Worm (Caenorhabditis elegans) whole organism, early embryonic: ENCODE data around the gene ins-37.

Source experiments
- B0310.2 ChIP-seq: sonication (generic microtip); optimal IDR thresholded peaks from 2 replicates; lab custom pipeline; 2016; ENCODE audit warnings: mild to moderate bottlenecking, missing genetic modification characterization, missing compliant biosample characterization
- F13C5.2 ChIP-seq: sonication (generic microtip); optimal IDR thresholded peaks from 2 replicates; lab custom pipeline; 2017; ENCODE audit warnings: mild to moderate bottlenecking, missing genetic modification characterization, inconsistent platforms, missing compliant biosample characterization
- aly-1 ChIP-seq: sonication (generic microtip); optimal IDR thresholded peaks from 2 replicates; lab custom pipeline; 2016; ENCODE audit warnings: missing genetic modification characterization, missing compliant biosample characterization
- ama-1 ChIP-seq: fragments of 150-350 bp; optimal IDR thresholded peaks from 2 replicates; lab custom pipeline; 2014
- ceh-13 ChIP-seq: fragments of 200-800 bp; sonication (Bioruptor generic); optimal IDR thresholded peaks from 2 replicates; lab custom pipeline; 2018; ENCODE audit warnings: mild to moderate bottlenecking, missing genetic modification characterization, missing compliant biosample characterization
- ceh-36 ChIP-seq: sonication (generic microtip); optimal IDR thresholded peaks from 2 replicates; lab custom pipeline; 2016; ENCODE audit warnings: missing genetic modification characterization, inconsistent platforms, missing compliant biosample characterization
- ets-7 ChIP-seq: sonication (generic microtip); optimal IDR thresholded peaks from 2 replicates; lab custom pipeline; 2016; ENCODE audit warnings: missing genotype, missing genetic modification characterization, missing compliant biosample characterization
- flt-1 ChIP-seq: fragments of 200-800 bp; sonication (Bioruptor generic); IDR thresholded peaks from 2 replicates; pipeline ENCODE4 v1.3.6; 2022; ENCODE audit warnings: missing genetic modification characterization, missing compliant biosample characterization
- hmbx-1 ChIP-seq: sonication (generic microtip); optimal IDR thresholded peaks from 2 replicates; lab custom pipeline; 2016; ENCODE audit warnings: mild to moderate bottlenecking, missing genetic modification characterization, missing compliant biosample characterization
- hmg-4 ChIP-seq: fragments of 200-800 bp; sonication (Bioruptor generic); optimal IDR thresholded peaks from 2 replicates; lab custom pipeline; 2018; ENCODE audit warnings: mild to moderate bottlenecking, missing genetic modification characterization, missing compliant biosample characterization
- hnd-1 ChIP-seq: sonication (generic microtip); optimal IDR thresholded peaks from 2 replicates; lab custom pipeline; 2016; ENCODE audit warnings: missing genetic modification characterization, missing compliant biosample characterization
- pes-1 ChIP-seq: fragments of 200-800 bp; sonication (Bioruptor generic); IDR thresholded peaks from 2 replicates; pipeline ENCODE4 v1.3.6; 2022; ENCODE audit warnings: missing genetic modification reagents, missing genetic modification characterization, missing compliant biosample characterization
- scrt-1 ChIP-seq: fragments of 200-800 bp; sonication (Bioruptor generic); IDR thresholded peaks from 2 replicates; pipeline ENCODE4 v1.3.6; 2022; ENCODE audit warnings: missing genetic modification characterization, missing compliant biosample characterization
- sea-1 ChIP-seq: fragments of 200-800 bp; sonication (Bioruptor generic); conservative IDR thresholded peaks from 2 replicates; pipeline ENCODE4 v1.3.6; 2022; ENCODE audit warnings: missing genetic modification characterization, missing compliant biosample characterization
- tbx-11 ChIP-seq: fragments of 200-800 bp; sonication (Bioruptor generic); IDR thresholded peaks from 2 replicates; pipeline ENCODE4 v1.3.6; 2022; ENCODE audit warnings: missing genetic modification characterization, missing compliant biosample characterization
- tbx-37 ChIP-seq: fragments of 200-800 bp; sonication (Bioruptor generic); conservative IDR thresholded peaks from 2 replicates; pipeline ENCODE4 v1.3.6; 2022; ENCODE audit warnings: missing genetic modification reagents, missing genetic modification characterization, missing compliant biosample characterization
- tra-4 ChIP-seq: sonication (generic microtip); optimal IDR thresholded peaks from 2 replicates; lab custom pipeline; 2017; ENCODE audit warnings: missing genetic modification characterization, missing compliant biosample characterization

ins-37 gene

ce11 chrII:13860900-13861299, 25.0 kb upstream of the ins-37 start:
- no peak for TF ChIP-seq hmbx-1 (tag; lab: Kevin White, UChicago)
- no peak for TF ChIP-seq aly-1 (tag; lab: Kevin White, UChicago)
- no peak for TF ChIP-seq tbx-11 (GFP tag; lab: Robert Waterston, UW)
- TF ChIP-seq flt-1 (GFP tag; lab: Robert Waterston, UW): no peak
- no peak for TF ChIP-seq ets-7 (tag; lab: Kevin White, UChicago)
- no peak for TF ChIP-seq ceh-36 (tag; lab: Kevin White, UChicago)

- TF ChIP-seq scrt-1 (GFP tag; lab: Robert Waterston, UW) (no peak), ceh-13 (GFP tag; lab: Kevin White, UChicago) (no peak), sea-1 (GFP tag; lab: Robert Waterston, UW) (0 out of 2 replicates have a peak, but pooled peaks have one; percentile 7)
Measured at ce11 chrII:13859847-13860246, 23.9 kb upstream of the ins-37 start.

- TF ChIP-seq flt-1 (GFP tag; lab: Robert Waterston, UW) (no peak), hmg-4 (no peak), ets-7 (tag; lab: Kevin White, UChicago) (no peak), hnd-1 (no peak), tbx-11 (GFP tag; lab: Robert Waterston, UW) (no peak), hmbx-1 (tag; lab: Kevin White, UChicago) (no peak), aly-1 (tag; lab: Kevin White, UChicago) (no peak), sea-1 (GFP tag; lab: Robert Waterston, UW) (no peak)
Measured at ce11 chrII:13858352-13858751, 22.4 kb upstream of the ins-37 start.

- TF ChIP-seq hmbx-1 (tag; lab: Kevin White, UChicago) (no peak), flt-1 (GFP tag; lab: Robert Waterston, UW) (no peak), ets-7 (tag; lab: Kevin White, UChicago) (no peak), F13C5.2 (tag; lab: Kevin White, UChicago) (no peak), ceh-36 (tag; lab: Kevin White, UChicago) (no peak), aly-1 (tag; lab: Kevin White, UChicago) (no peak), hmg-4 (no peak), tra-4 (no peak), B0310.2 (tag; lab: Kevin White, UChicago) (no peak), tbx-11 (GFP tag; lab: Robert Waterston, UW) (no peak), sea-1 (GFP tag; lab: Robert Waterston, UW) (no peak), scrt-1 (GFP tag; lab: Robert Waterston, UW) (no peak), hnd-1 (no peak), pes-1 (GFP tag; lab: Robert Waterston, UW) (no peak), ama-1 (lab: Kevin White, UChicago) (no peak), tbx-37 (GFP tag; lab: Robert Waterston, UW) (no peak), ceh-13 (GFP tag; lab: Kevin White, UChicago) (no peak)
Measured at ce11 chrII:13855352-13855751, 19.4 kb upstream of the ins-37 start.

ce11 chrII:13852004-13852403, 16.1 kb upstream of the ins-37 start, which contains the start of gene F08G2.8:
TSS of gene F08G2.8 (plus strand) at chrII:13852304.
- TF ChIP-seq sea-1 (GFP tag; lab: Robert Waterston, UW) (no peak), tbx-37 (GFP tag; lab: Robert Waterston, UW) (no peak), ets-7 (tag; lab: Kevin White, UChicago) (no peak), hnd-1 (no peak), flt-1 (GFP tag; lab: Robert Waterston, UW) (no peak), pes-1 (GFP tag; lab: Robert Waterston, UW) (no peak), ceh-36 (tag; lab: Kevin White, UChicago) (no peak), tra-4 (no peak), ceh-13 (GFP tag; lab: Kevin White, UChicago) (no peak), hmbx-1 (tag; lab: Kevin White, UChicago) (no peak), F13C5.2 (tag; lab: Kevin White, UChicago) (no peak), aly-1 (tag; lab: Kevin White, UChicago) (no peak), B0310.2 (tag; lab: Kevin White, UChicago) (no peak), hmg-4 (no peak)

ce11 chrII:13847366-13847765, 11.5 kb upstream of the ins-37 start:
- TF ChIP-seq hmg-4: peak; percentile 66
- no peak for TF ChIP-seq tra-4
- TF ChIP-seq flt-1 (GFP tag; lab: Robert Waterston, UW): peak; percentile 41; the same call in 1 of the 2 replicates

- TF ChIP-seq hnd-1 (no peak), ceh-36 (tag; lab: Kevin White, UChicago) (no peak), tbx-11 (GFP tag; lab: Robert Waterston, UW) (no peak), ceh-13 (GFP tag; lab: Kevin White, UChicago) (no peak), ama-1 (lab: Kevin White, UChicago) (no peak), tra-4 (no peak), ets-7 (tag; lab: Kevin White, UChicago) (no peak), flt-1 (GFP tag; lab: Robert Waterston, UW) (no peak), sea-1 (GFP tag; lab: Robert Waterston, UW) (no peak), hmbx-1 (tag; lab: Kevin White, UChicago) (no peak), scrt-1 (GFP tag; lab: Robert Waterston, UW) (no peak), F13C5.2 (tag; lab: Kevin White, UChicago) (no peak)
Measured at ce11 chrII:13846018-13846417, 10.1 kb upstream of the ins-37 start.

- TF ChIP-seq sea-1 (GFP tag; lab: Robert Waterston, UW): no peak
- TF ChIP-seq hnd-1: no peak
- TF ChIP-seq F13C5.2 (tag; lab: Kevin White, UChicago): no peak
- no peak for TF ChIP-seq pes-1 (GFP tag; lab: Robert Waterston, UW)
- TF ChIP-seq tbx-11 (GFP tag; lab: Robert Waterston, UW): no peak
- TF ChIP-seq ceh-13 (GFP tag; lab: Kevin White, UChicago): no peak
Measured at ce11 chrII:13842340-13842739, 6.4 kb upstream of the ins-37 start.
